Worm (Caenorhabditis elegans) whole organism, L1 larva: ENCODE data around the gene F55G1.15.
A peak's percentile ranks its signal among the peaks of the same experiment; 100 is the strongest.

ENCODE experiments used
- C16A3.4 ChIP-seq: fragments of 150-350 bp; optimal IDR thresholded peaks from 2 replicates; lab custom pipeline; 2014; ENCODE audit warnings: missing biosample characterization, missing genetic modification characterization
- Y116A8C.19 ChIP-seq: sonication (generic microtip); optimal IDR thresholded peaks from 2 replicates; lab custom pipeline; 2016; ENCODE audit warnings: missing compliant biosample characterization, missing genetic modification characterization, borderline replicate concordance
- ama-1 ChIP-seq: fragments of 150-350 bp; optimal IDR thresholded peaks from 2 replicates; lab custom pipeline; 2014
- blmp-1 ChIP-seq: fragments of 150-350 bp; optimal IDR thresholded peaks from 2 replicates; lab custom pipeline; 2014; ENCODE audit warnings: missing biosample characterization, missing genetic modification characterization
- ceh-63 ChIP-seq: fragments of 200-800 bp; sonication (Bioruptor generic); optimal IDR thresholded peaks from 2 replicates; lab custom pipeline; 2018; ENCODE audit warnings: mild to moderate bottlenecking, missing genetic modification characterization, missing compliant biosample characterization
- ceh-8 ChIP-seq: fragments of 200-800 bp; sonication (Bioruptor generic); optimal IDR thresholded peaks from 2 replicates; lab custom pipeline; 2018; ENCODE audit warnings: mild to moderate bottlenecking, missing genetic modification characterization, moderate library complexity, missing compliant biosample characterization
- ces-1 ChIP-seq: fragments of 150-350 bp; optimal IDR thresholded peaks from 2 replicates; lab custom pipeline; 2014; ENCODE audit warnings: missing biosample characterization, missing genetic modification reagents, missing genetic modification characterization
- dpl-1 ChIP-seq, 3 experiments: fragments of 150-350 bp in 2 of 3; sonication (generic microtip) in 1 of 3; optimal IDR thresholded peaks; 2 replicates each; lab custom pipeline; 2014 to 2017; ENCODE audit warnings: missing biosample characterization in 3 of 3, missing genetic modification characterization in 3 of 3, missing genetic modification reagents in 3 of 3
- efl-1 ChIP-seq, 4 experiments: fragments of 150-350 bp; optimal IDR thresholded peaks in 3 of 4; peaks in 1 of 4; 1 replicate in 1 of 4; 2 replicates in 3 of 4; lab custom pipeline; 2014; ENCODE audit warnings: missing biosample characterization in 2 of 4, missing genetic modification characterization in 2 of 4, missing genetic modification reagents in 2 of 4
- efl-3 ChIP-seq: fragments of 200-800 bp; sonication (Bioruptor generic); optimal IDR thresholded peaks from 2 replicates; lab custom pipeline; 2018; ENCODE audit warnings: mild to moderate bottlenecking, missing genetic modification characterization, missing compliant biosample characterization
- egl-27 ChIP-seq, 2 experiments: fragments of 150-350 bp in 1 of 2; sonication (generic microtip); optimal IDR thresholded peaks; 3 replicates each; lab custom pipeline; 2017 to 2018; ENCODE audit warnings: missing biosample characterization in 2 of 2, missing genetic modification characterization in 2 of 2, missing genetic modification reagents in 2 of 2
- elt-3 ChIP-seq, 6 experiments: fragments of 150-350 bp in 1 of 6; sonication (generic microtip); optimal IDR thresholded peaks; 2 replicates each; lab custom pipeline; 2017 to 2018; ENCODE audit warnings: missing biosample characterization in 6 of 6, missing genetic modification characterization in 6 of 6, inconsistent platforms in 1 of 6
- fkh-8 ChIP-seq: sonication (generic microtip); optimal IDR thresholded peaks from 2 replicates; lab custom pipeline; 2016; ENCODE audit warnings: mild to moderate bottlenecking, missing genetic modification characterization, missing compliant biosample characterization
- hpl-2 ChIP-seq: fragments of 150-350 bp; optimal IDR thresholded peaks from 2 replicates; lab custom pipeline; 2014; ENCODE audit warnings: missing biosample characterization, missing genetic modification reagents, missing genetic modification characterization
- jun-1 ChIP-seq: fragments of 150-350 bp; optimal IDR thresholded peaks from 2 replicates; lab custom pipeline; 2014; ENCODE audit warnings: missing biosample characterization, missing genetic modification reagents, missing genetic modification characterization
- lin-14 ChIP-seq: fragments of 200-800 bp; sonication (Bioruptor generic); optimal IDR thresholded peaks from 2 replicates; lab custom pipeline; 2018; ENCODE audit warnings: mild to moderate bottlenecking, missing genetic modification characterization, moderate library complexity, missing compliant biosample characterization
- lin-15B ChIP-seq: fragments of 150-350 bp; sonication (generic microtip); optimal IDR thresholded peaks from 3 replicates; lab custom pipeline; 2014; ENCODE audit warnings: missing biosample characterization, missing genetic modification characterization
- lin-35 ChIP-seq, 2 experiments: fragments of 150-350 bp; optimal IDR thresholded peaks; 2 replicates each; lab custom pipeline; 2014; ENCODE audit warnings: missing biosample characterization in 2 of 2, missing genetic modification characterization in 2 of 2, missing genetic modification reagents in 2 of 2
- lin-39 ChIP-seq: fragments of 150-350 bp; optimal IDR thresholded peaks from 2 replicates; lab custom pipeline; 2014; ENCODE audit warnings: missing biosample characterization, missing genetic modification reagents, missing genetic modification characterization
- lir-3 ChIP-seq: sonication (generic microtip); optimal IDR thresholded peaks from 2 replicates; lab custom pipeline; 2016; ENCODE audit warnings: mild to moderate bottlenecking, missing genetic modification characterization, moderate library complexity, missing compliant biosample characterization; ENCODE audit not compliant: poor library complexity
- lsy-2 ChIP-seq, 2 experiments: fragments of 150-350 bp; optimal IDR thresholded peaks; 2 replicates each; lab custom pipeline; 2014; ENCODE audit warnings: missing biosample characterization in 2 of 2, missing genetic modification characterization in 2 of 2
- mef-2 ChIP-seq: fragments of 150-350 bp; optimal IDR thresholded peaks from 2 replicates; lab custom pipeline; 2014; ENCODE audit warnings: missing biosample characterization, missing genetic modification characterization
- mep-1 ChIP-seq: fragments of 150-350 bp; optimal IDR thresholded peaks from 2 replicates; lab custom pipeline; 2014; ENCODE audit warnings: missing biosample characterization, missing genetic modification characterization
- nhr-11 ChIP-seq: fragments of 150-350 bp; optimal IDR thresholded peaks from 2 replicates; lab custom pipeline; 2014; ENCODE audit warnings: missing biosample characterization, missing genetic modification characterization
- nhr-12 ChIP-seq: sonication (generic microtip); optimal IDR thresholded peaks from 2 replicates; lab custom pipeline; 2017; ENCODE audit warnings: missing biosample characterization, missing genetic modification characterization
- nhr-20 ChIP-seq: sonication (generic microtip); optimal IDR thresholded peaks from 2 replicates; lab custom pipeline; 2016; ENCODE audit warnings: mild to moderate bottlenecking, missing genetic modification characterization, missing compliant biosample characterization
- nhr-28 ChIP-seq: fragments of 150-350 bp; optimal IDR thresholded peaks from 2 replicates; lab custom pipeline; 2014; ENCODE audit warnings: missing biosample characterization, missing genetic modification characterization
- nhr-71 ChIP-seq: sonication (generic microtip); optimal IDR thresholded peaks from 2 replicates; lab custom pipeline; 2016; ENCODE audit warnings: mild to moderate bottlenecking, missing genetic modification characterization, moderate library complexity, missing compliant biosample characterization
- nhr-85 ChIP-seq: sonication (generic microtip); peaks from one replicate; lab custom pipeline; 2016; ENCODE audit warnings: missing genetic modification characterization, inconsistent platforms, missing compliant biosample characterization
- pag-3 ChIP-seq: sonication (generic microtip); optimal IDR thresholded peaks from 2 replicates; lab custom pipeline; 2017; ENCODE audit warnings: missing genetic modification characterization, mild to moderate bottlenecking, missing compliant biosample characterization, antibody characterized with exemption, borderline replicate concordance; ENCODE audit not compliant: insufficient read depth
- pqm-1 ChIP-seq: sonication (generic microtip); optimal IDR thresholded peaks from 3 replicates; lab custom pipeline; 2017; ENCODE audit warnings: missing biosample characterization, missing genetic modification characterization
- skn-1 ChIP-seq: fragments of 150-350 bp; optimal IDR thresholded peaks from 2 replicates; lab custom pipeline; 2014; ENCODE audit warnings: missing biosample characterization, missing genetic modification characterization
- snpc-4 ChIP-seq: fragments of 150-350 bp; optimal IDR thresholded peaks from 2 replicates; lab custom pipeline; 2014; ENCODE audit warnings: missing biosample characterization, missing genetic modification characterization
- swsn-7 ChIP-seq: sonication (generic microtip); optimal IDR thresholded peaks from 2 replicates; lab custom pipeline; 2016; ENCODE audit warnings: missing genetic modification characterization, missing compliant biosample characterization
- tbx-2 ChIP-seq: sonication (generic microtip); optimal IDR thresholded peaks from 2 replicates; lab custom pipeline; 2016; ENCODE audit warnings: missing genetic modification characterization, missing compliant biosample characterization
- unc-30 ChIP-seq: sonication (generic microtip); optimal IDR thresholded peaks from 2 replicates; lab custom pipeline; 2017; ENCODE audit warnings: missing biosample characterization, missing genetic modification characterization
- unc-98 ChIP-seq: fragments of 200-800 bp; sonication (Bioruptor generic); IDR thresholded peaks from 2 replicates; pipeline ENCODE4 v1.3.6; 2022; ENCODE audit warnings: missing genetic modification characterization, missing compliant biosample characterization
- vab-15 ChIP-seq: sonication (generic microtip); optimal IDR thresholded peaks from 2 replicates; lab custom pipeline; 2017; ENCODE audit warnings: missing genotype, mild to moderate bottlenecking, missing genetic modification characterization, missing compliant biosample characterization

F55G1.15 gene

ce11 chrIV:7477697-7478096 is 23.5 kb downstream of the F55G1.15 start:
- TF ChIP-seq swsn-7, result no peak
- no peak for TF ChIP-seq lsy-2 (tag; optimal IDR thresholded peaks at IDR 0.05; lab: Kevin White, UChicago)
- TF ChIP-seq vab-15, result no peak
- no peak for TF ChIP-seq nhr-12
- TF ChIP-seq jun-1 (tag; lab: Kevin White, UChicago), result no peak
- TF ChIP-seq efl-1 (optimal IDR thresholded peaks at IDR 0.05; lab: Kevin White, UChicago), result no peak
- TF ChIP-seq efl-1 (GFP tag; optimal IDR thresholded peaks at IDR 0.05 in 1 of 2; lab: Kevin White, UChicago), result no peak
- no peak for TF ChIP-seq snpc-4
- TF ChIP-seq nhr-20 (tag; lab: Kevin White, UChicago), result no peak
- TF ChIP-seq, all 84 proteins: peak for 0

ce11 chrIV:7477197-7477596 is 24.0 kb downstream of the F55G1.15 start, which contains the start of gene pycr-4:
Gene pycr-4, minus strand, starts transcription at chrIV:7477297.
- TF ChIP-seq lin-35 (GFP tag; optimal IDR thresholded peaks at IDR 0.05; lab: Kevin White, UChicago), result peak in 1 of 2 experiments; percentile 15
- no peak for TF ChIP-seq ceh-63 (GFP tag; lab: Kevin White, UChicago)
- TF ChIP-seq dpl-1 (GFP tag; optimal IDR thresholded peaks at IDR 0.05; lab: Kevin White, UChicago), result peak in 1 of 3 experiments; percentile 14
- no peak for TF ChIP-seq nhr-11 (tag; lab: Kevin White, UChicago)
- TF ChIP-seq hpl-2 (GFP tag; lab: Kevin White, UChicago), result no peak
- no peak for TF ChIP-seq egl-27 (tag; optimal IDR thresholded peaks at IDR 0.05; lab: Kevin White, UChicago)
- TF ChIP-seq efl-1 (optimal IDR thresholded peaks at IDR 0.05; lab: Kevin White, UChicago), result peak; percentile 42 to 44
- TF ChIP-seq efl-1 (GFP tag; optimal IDR thresholded peaks at IDR 0.05 in 1 of 2; lab: Kevin White, UChicago), result peak in 1 of 2 experiments; percentile 72
- no peak for TF ChIP-seq ceh-8
- TF ChIP-seq lin-15B, result no peak
- TF ChIP-seq mep-1 (tag; lab: Kevin White, UChicago), result no peak
- no peak for TF ChIP-seq ama-1
- TF ChIP-seq mef-2 (tag; lab: Kevin White, UChicago), result no peak
- TF ChIP-seq lin-39, result no peak
- no peak for TF ChIP-seq efl-3 (GFP tag; lab: Kevin White, UChicago)
- no peak for TF ChIP-seq lsy-2 (tag; optimal IDR thresholded peaks at IDR 0.05; lab: Kevin White, UChicago)
- TF ChIP-seq swsn-7, result no peak
- no peak for TF ChIP-seq blmp-1 (tag; lab: Kevin White, UChicago)
- TF ChIP-seq fkh-8 (tag; lab: Kevin White, UChicago), result no peak

ce11 chrIV:7474826-7475225 is 26.4 kb downstream of the F55G1.15 start, which contains the start of gene slc-25A18.2:
Gene slc-25A18.2, plus strand, starts transcription at chrIV:7475041.
- TF ChIP-seq nhr-20 (tag; lab: Kevin White, UChicago) (no peak), pag-3 (tag; lab: Kevin White, UChicago) (no peak), efl-1 (optimal IDR thresholded peaks at IDR 0.05; lab: Kevin White, UChicago) (no peak), efl-1 (GFP tag; optimal IDR thresholded peaks at IDR 0.05 in 1 of 2; lab: Kevin White, UChicago) (peak in 1 of 2 experiments; percentile 62), ces-1 (GFP tag; lab: Kevin White, UChicago) (no peak)

- no peak for TF ChIP-seq ama-1
- TF ChIP-seq unc-30 (tag; lab: Kevin White, UChicago), result no peak
- TF ChIP-seq pqm-1 (tag; lab: Kevin White, UChicago), result no peak
- no peak for TF ChIP-seq lin-39
- TF ChIP-seq nhr-28 (tag; lab: Kevin White, UChicago), result no peak
- TF ChIP-seq pag-3 (tag; lab: Kevin White, UChicago), result no peak
- no peak for TF ChIP-seq unc-98 (GFP tag; lab: Robert Waterston, UW)
- TF ChIP-seq nhr-11 (tag; lab: Kevin White, UChicago), result no peak
- TF ChIP-seq swsn-7, result no peak
- TF ChIP-seq jun-1 (tag; lab: Kevin White, UChicago), result no peak
- no peak for TF ChIP-seq egl-27 (tag; optimal IDR thresholded peaks at IDR 0.05; lab: Kevin White, UChicago)
- no peak for TF ChIP-seq nhr-71 (tag; lab: Kevin White, UChicago)
Measured at ce11 chrIV:7473159-7473649, 28.0 kb downstream of the F55G1.15 start, which contains the start of the genes plk-3 and F55G1.6. Gene plk-3, minus strand, starts transcription at chrIV:7473209. Gene F55G1.6, plus strand, starts transcription at chrIV:7473517.

ce11 chrIV:7469782-7470413 is 31.3 kb downstream of the F55G1.15 start, which contains the start of gene F55G1.7:
Gene F55G1.7, minus strand, starts transcription at chrIV:7469832.
- TF ChIP-seq Y116A8C.19 (tag; lab: Kevin White, UChicago) (no peak), tbx-2 (tag; lab: Kevin White, UChicago) (peak; percentile 56), C16A3.4 (no peak), efl-3 (GFP tag; lab: Kevin White, UChicago) (no peak), lin-14 (GFP tag; lab: Kevin White, UChicago) (peak; percentile 45), lin-35 (GFP tag; optimal IDR thresholded peaks at IDR 0.05; lab: Kevin White, UChicago) (peak in 1 of 2 experiments; percentile 35), nhr-85 (tag; lab: Kevin White, UChicago) (peak; percentile 54), nhr-20 (tag; lab: Kevin White, UChicago) (peak; percentile 66), skn-1 (tag; lab: Kevin White, UChicago) (no peak), efl-1 (optimal IDR thresholded peaks at IDR 0.05; lab: Kevin White, UChicago) (no peak), efl-1 (GFP tag; optimal IDR thresholded peaks at IDR 0.05 in 1 of 2; lab: Kevin White, UChicago) (peak in 1 of 2 experiments; percentile 20), mep-1 (tag; lab: Kevin White, UChicago) (no peak), blmp-1 (tag; lab: Kevin White, UChicago) (peak; percentile 55), elt-3 (tag; optimal IDR thresholded peaks at IDR 0.05; lab: Kevin White, UChicago) (peak in 5 of 6 experiments; percentile 13 to 90 (median 29)), lir-3 (tag; lab: Kevin White, UChicago) (no peak)
